Fruit fly (Drosophila melanogaster) whole organism, embryonic: ENCODE data around the gene Adck5.

Source experiments
- Bgb ChIP-seq: fragments of 200-800 bp; sonication (Bioruptor generic); IDR thresholded peaks from 2 replicates; pipeline ENCODE4 v1.3.6; 2022; ENCODE audit warnings: missing biosample characterization, missing genetic modification characterization; ENCODE audit not compliant: partially characterized antibody
- Bteb2 ChIP-seq: fragments of 200-800 bp; sonication (Bioruptor generic); optimal IDR thresholded peaks from 2 replicates; lab custom pipeline; 2016; ENCODE audit warnings: missing biosample characterization, missing genetic modification characterization
- CG11696 ChIP-seq: fragments of 200-800 bp; sonication (Bioruptor generic); IDR thresholded peaks from 2 replicates; pipeline ENCODE4 v1.3.6; 2022; ENCODE audit warnings: missing biosample characterization, missing genetic modification characterization
- CG12391 ChIP-seq: fragments of 200-800 bp; sonication (Bioruptor generic); optimal IDR thresholded peaks from 3 replicates; lab custom pipeline; 2018; ENCODE audit warnings: missing biosample characterization, mild to moderate bottlenecking, missing genetic modification characterization, moderate library complexity
- CG12769 ChIP-seq: fragments of 200-800 bp; sonication (Bioruptor generic); optimal IDR thresholded peaks from 2 replicates; lab custom pipeline; 2019; ENCODE audit warnings: missing biosample characterization, mild to moderate bottlenecking, missing genetic modification characterization, moderate library complexity
- CG14014 ChIP-seq: fragments of 200-800 bp; sonication (Bioruptor generic); IDR thresholded peaks from 2 replicates; pipeline ENCODE4 v1.3.6; 2022; ENCODE audit warnings: missing biosample characterization, missing genetic modification characterization
- CG14965 ChIP-seq: fragments of 200-800 bp; sonication (Bioruptor generic); optimal IDR thresholded peaks from 2 replicates; lab custom pipeline; 2016; ENCODE audit warnings: missing biosample characterization, missing genetic modification characterization, borderline replicate concordance
- CG18262 ChIP-seq: fragments of 200-800 bp; optimal IDR thresholded peaks from 3 replicates; lab custom pipeline; 2019; ENCODE audit warnings: missing biosample characterization, mild to moderate bottlenecking, missing genetic modification characterization, moderate library complexity
- CG18599 ChIP-seq: fragments of 200-800 bp; sonication (Bioruptor generic); optimal IDR thresholded peaks from 3 replicates; lab custom pipeline; 2017; ENCODE audit warnings: missing biosample characterization, missing genetic modification characterization, mild to moderate bottlenecking, moderate library complexity, missing genetic modification reagents
- CG2120 ChIP-seq: fragments of 200-800 bp; sonication (Bioruptor generic); optimal IDR thresholded peaks from 3 replicates; lab custom pipeline; 2016; ENCODE audit warnings: missing biosample characterization, missing genetic modification characterization
- CG2712 ChIP-seq: fragments of 200-800 bp; optimal IDR thresholded peaks from 3 replicates; lab custom pipeline; 2019; ENCODE audit warnings: missing biosample characterization, mild to moderate bottlenecking, missing genetic modification characterization, moderate library complexity
- CG3281 ChIP-seq: fragments of 200-800 bp; sonication (Bioruptor generic); optimal IDR thresholded peaks from 3 replicates; lab custom pipeline; 2017; ENCODE audit warnings: missing biosample characterization, mild to moderate bottlenecking, missing genetic modification characterization
- CG3847 ChIP-seq: fragments of 200-800 bp; sonication (Bioruptor generic); IDR thresholded peaks from 2 replicates; pipeline ENCODE4 v1.3.6; 2022; ENCODE audit warnings: missing biosample characterization, missing genetic modification characterization
- CG5245 ChIP-seq: fragments of 200-800 bp; sonication (Bioruptor generic); optimal IDR thresholded peaks from 3 replicates; lab custom pipeline; 2016; ENCODE audit warnings: missing biosample characterization, missing genetic modification characterization
- CG6654 ChIP-seq: fragments of 200-800 bp; sonication (Bioruptor generic); optimal IDR thresholded peaks from 2 replicates; lab custom pipeline; 2017; ENCODE audit warnings: missing biosample characterization, mild to moderate bottlenecking, missing genetic modification characterization
- CG7987 ChIP-seq: fragments of 200-800 bp; sonication (Bioruptor generic); optimal IDR thresholded peaks from 2 replicates; lab custom pipeline; 2018; ENCODE audit warnings: missing biosample characterization, mild to moderate bottlenecking, missing genetic modification characterization, moderate library complexity
- D19A ChIP-seq: fragments of 200-800 bp; optimal IDR thresholded peaks from 3 replicates; lab custom pipeline; 2019; ENCODE audit warnings: missing biosample characterization, mild to moderate bottlenecking, missing genetic modification characterization, moderate library complexity
- Dip3 ChIP-seq: fragments of 200-800 bp; sonication (Bioruptor generic); optimal IDR thresholded peaks from 3 replicates; lab custom pipeline; 2016; ENCODE audit warnings: missing biosample characterization, missing genetic modification characterization
- Eip74EF ChIP-seq, 2 experiments: fragments of 200-800 bp in 1 of 2; fragments of >200 bp in 1 of 2; sonication (Bioruptor generic) in 1 of 2; optimal IDR thresholded peaks; 2 replicates each; lab custom pipeline; 2017 to 2019; ENCODE audit warnings: missing biosample characterization in 2 of 2, missing genetic modification characterization in 2 of 2, mild to moderate bottlenecking in 1 of 2, moderate library complexity in 1 of 2
- Ets65A ChIP-seq: fragments of 200-800 bp; sonication (Bioruptor generic); peaks from one replicate; lab custom pipeline; 2016; ENCODE audit warnings: missing biosample characterization, missing genetic modification characterization
- Fer1 ChIP-seq: fragments of 200-800 bp; sonication (Bioruptor generic); optimal IDR thresholded peaks from 2 replicates; lab custom pipeline; 2017; ENCODE audit warnings: missing biosample characterization, mild to moderate bottlenecking, missing genetic modification characterization
- Hr3 ChIP-seq: fragments of 200-800 bp; sonication (Bioruptor generic); optimal IDR thresholded peaks from 3 replicates; lab custom pipeline; 2016; ENCODE audit warnings: missing biosample characterization, missing genetic modification characterization
- Hr78 ChIP-seq, 2 experiments: fragments of 200-800 bp in 1 of 2; fragments of >200 bp in 1 of 2; sonication (Bioruptor generic) in 1 of 2; optimal IDR thresholded peaks; 2 replicates each; lab custom pipeline; 2017 to 2019; ENCODE audit warnings: missing biosample characterization in 2 of 2, missing genetic modification characterization in 2 of 2, mild to moderate bottlenecking in 1 of 2, moderate library complexity in 1 of 2
- NFAT ChIP-seq: fragments of 200-800 bp; sonication (Bioruptor generic); IDR thresholded peaks from 2 replicates; pipeline ENCODE4 v1.3.6; 2022; ENCODE audit warnings: missing biosample characterization, missing genetic modification characterization
- Optix ChIP-seq: fragments of 200-800 bp; sonication (Bioruptor generic); IDR thresholded peaks from 3 replicates; pipeline ENCODE4 v1.3.6; 2022; ENCODE audit warnings: missing biosample characterization, missing genetic modification characterization
- Pdp1 ChIP-seq, 2 experiments: fragments of 200-800 bp; sonication (Bioruptor generic); optimal IDR thresholded peaks; 3 replicates each; lab custom pipeline; 2016; ENCODE audit warnings: missing biosample characterization in 2 of 2, missing genetic modification characterization in 2 of 2, mild to moderate bottlenecking in 1 of 2, moderate library complexity in 1 of 2
- Ssrp ChIP-seq: fragments of 200-800 bp; sonication (Bioruptor generic); optimal IDR thresholded peaks from 2 replicates; lab custom pipeline; 2018; ENCODE audit warnings: missing biosample characterization, mild to moderate bottlenecking, missing genetic modification characterization, moderate library complexity
- Taf1 ChIP-seq: fragments of 200-800 bp; sonication (Bioruptor generic); IDR thresholded peaks from 2 replicates; pipeline ENCODE4 v1.3.6; 2022; ENCODE audit warnings: missing biosample characterization, missing genetic modification characterization
- Tbp ChIP-seq: fragments of >200 bp; optimal IDR thresholded peaks from 2 replicates; lab custom pipeline; 2018; ENCODE audit warnings: missing biosample characterization, missing genetic modification characterization
- Xbp1 ChIP-seq: fragments of 200-800 bp; sonication (Bioruptor generic); optimal IDR thresholded peaks from 3 replicates; lab custom pipeline; 2016; ENCODE audit warnings: missing biosample characterization, mild to moderate bottlenecking, missing genetic modification characterization
- bcd ChIP-seq: fragments of 200-800 bp; sonication (Bioruptor generic); optimal IDR thresholded peaks from 2 replicates; lab custom pipeline; 2017; ENCODE audit warnings: missing biosample characterization, mild to moderate bottlenecking, missing genetic modification characterization
- chinmo ChIP-seq: fragments of 200-800 bp; sonication (Bioruptor generic); IDR thresholded peaks from 4 replicates; pipeline ENCODE4 v1.3.6; 2022; ENCODE audit warnings: missing biosample characterization, missing genetic modification characterization; ENCODE audit not compliant: partially characterized antibody
- crc ChIP-seq: fragments of 200-800 bp; sonication (Bioruptor generic); optimal IDR thresholded peaks from 2 replicates; lab custom pipeline; 2016; ENCODE audit warnings: missing biosample characterization, missing genetic modification characterization
- gem ChIP-seq: fragments of 200-800 bp; sonication (Bioruptor generic); optimal IDR thresholded peaks from 2 replicates; lab custom pipeline; 2019; ENCODE audit warnings: missing biosample characterization, mild to moderate bottlenecking, missing genetic modification characterization, moderate library complexity
- grau ChIP-seq: fragments of 200-800 bp; optimal IDR thresholded peaks from 3 replicates; lab custom pipeline; 2019; ENCODE audit warnings: missing biosample characterization, mild to moderate bottlenecking, missing genetic modification characterization, moderate library complexity
- jigr1 ChIP-seq: fragments of 200-800 bp; sonication (Bioruptor generic); IDR thresholded peaks from 3 replicates; pipeline ENCODE4 v1.3.6; 2022; ENCODE audit warnings: missing biosample characterization, missing genetic modification characterization
- klu ChIP-seq: fragments of 200-800 bp; sonication (Bioruptor generic); IDR thresholded peaks from 2 replicates; pipeline ENCODE4 v1.3.6; 2022; ENCODE audit warnings: missing biosample characterization, missing genetic modification characterization
- mam ChIP-seq: fragments of 200-800 bp; sonication (Bioruptor generic); optimal IDR thresholded peaks from 3 replicates; lab custom pipeline; 2016; ENCODE audit warnings: missing biosample characterization, missing genetic modification characterization
- phol ChIP-seq: fragments of 200-800 bp; sonication (Bioruptor generic); optimal IDR thresholded peaks from 3 replicates; lab custom pipeline; 2018; ENCODE audit warnings: missing biosample characterization, mild to moderate bottlenecking, missing genetic modification characterization, moderate library complexity
- pzg ChIP-seq: fragments of 200-800 bp; sonication (Bioruptor generic); optimal IDR thresholded peaks from 3 replicates; lab custom pipeline; 2018; ENCODE audit warnings: missing biosample characterization, mild to moderate bottlenecking, missing genetic modification characterization, moderate library complexity
- row ChIP-seq: fragments of 200-800 bp; sonication (Bioruptor generic); IDR thresholded peaks from 3 replicates; pipeline ENCODE4 v1.3.6; 2022; ENCODE audit warnings: missing biosample characterization, missing genetic modification characterization
- scrt ChIP-seq: fragments of 200-800 bp; sonication (Bioruptor generic); optimal IDR thresholded peaks from 2 replicates; lab custom pipeline; 2018; ENCODE audit warnings: missing biosample characterization, mild to moderate bottlenecking, missing genetic modification characterization, moderate library complexity
- sd ChIP-seq: fragments of 200-800 bp; sonication (Bioruptor generic); optimal IDR thresholded peaks from 3 replicates; lab custom pipeline; 2018; ENCODE audit warnings: missing biosample characterization, mild to moderate bottlenecking, missing genetic modification characterization, moderate library complexity
- so ChIP-seq: fragments of 200-800 bp; sonication (Bioruptor generic); IDR thresholded peaks from 3 replicates; pipeline ENCODE4 v1.3.6; 2022; ENCODE audit warnings: missing biosample characterization, missing genetic modification characterization
- z ChIP-seq: fragments of 200-800 bp; sonication (Bioruptor generic); IDR thresholded peaks from 3 replicates; pipeline ENCODE4 v1.3.6; 2022; ENCODE audit warnings: missing biosample characterization, missing genetic modification characterization

Gene Adck5

dm6 chr3L:11124439-11124838 is 45.2 kb upstream of the Adck5 start (continued):
- TF ChIP-seq Xbp1 (GFP tag; lab: Kevin White, UChicago) = peak; percentile 1
- no peak for TF ChIP-seq Bteb2
- TF ChIP-seq pzg (GFP tag; lab: Kevin White, UChicago) = no peak
- peak; percentile 34 for TF ChIP-seq CG18262 (tag; lab: Kevin White, UChicago)
- peak; percentile 36 for TF ChIP-seq CG2120
- TF ChIP-seq Eip74EF (GFP tag; optimal IDR thresholded peaks at IDR 0.05; lab: Kevin White, UChicago) = peak in 1 of 2 experiments; percentile 20
- TF ChIP-seq grau (tag; lab: Kevin White, UChicago) = peak; percentile 89
- TF ChIP-seq CG11696 (GFP tag; lab: Robert Waterston, UW) = no peak
- peak; percentile 24 for TF ChIP-seq Ets65A (GFP tag; lab: Kevin White, UChicago)
- peak; percentile 11 for TF ChIP-seq Ssrp (tag; lab: Kevin White, UChicago)

- peak in 1 of 2 experiments; percentile 20 for TF ChIP-seq Hr78 (GFP tag; optimal IDR thresholded peaks at IDR 0.05; lab: Kevin White, UChicago)
- TF ChIP-seq jigr1 (GFP tag; lab: Robert Waterston, UW) = no peak
- no peak for TF ChIP-seq CG3847 (GFP tag; lab: Robert Waterston, UW)
- TF ChIP-seq klu = no peak
- TF ChIP-seq sd (tag; lab: Kevin White, UChicago) = peak; percentile 57
- 0 out of 4 replicates have a peak, but pooled peaks have one; percentile 28 for TF ChIP-seq chinmo
- no peak for TF ChIP-seq D19A (tag; lab: Kevin White, UChicago)
- peak; percentile 43 for TF ChIP-seq CG12769 (tag; lab: Kevin White, UChicago)
- no peak for TF ChIP-seq Tbp (GFP tag; lab: Kevin White, UChicago)
- TF ChIP-seq Bgb = 0 out of 2 replicates have a peak, but pooled peaks have one; percentile 11
- peak in 1 of 2 experiments; percentile 11 for TF ChIP-seq Pdp1 (GFP tag; optimal IDR thresholded peaks at IDR 0.05; lab: Kevin White, UChicago)
- peak; percentile 71; the same call in 2 of the 3 replicates for TF ChIP-seq so (GFP tag; lab: Robert Waterston, UW)
These were observed 44.8 kb upstream of the Adck5 start for dm6 chr3L:11124841-11125240.

dm6 chr3L:11125636-11126532 is 43.7 kb upstream of the Adck5 start:
- no peak for TF ChIP-seq Hr3 (GFP tag; lab: Kevin White, UChicago)
- 0 out of 2 replicates have a peak, but pooled peaks have one; percentile 16 for TF ChIP-seq NFAT (GFP tag; lab: Robert Waterston, UW)
- peak; percentile 95 for TF ChIP-seq CG6654
- no peak for TF ChIP-seq crc (GFP tag; lab: Kevin White, UChicago)
- TF ChIP-seq grau (tag; lab: Kevin White, UChicago) = peak; percentile 81
- TF ChIP-seq row = peak; percentile 16; the same call in 1 of the 3 replicates
- no peak for TF ChIP-seq CG14965 (GFP tag; lab: Kevin White, UChicago)
- peak; percentile 15 for TF ChIP-seq bcd (GFP tag; lab: Kevin White, UChicago)
- TF ChIP-seq gem (tag; lab: Kevin White, UChicago) = peak; percentile 43
- TF ChIP-seq Optix (GFP tag; lab: Robert Waterston, UW) = no peak
- peak; percentile 40 for TF ChIP-seq scrt (GFP tag; lab: Kevin White, UChicago)
- TF ChIP-seq CG2712 = no peak
- TF ChIP-seq CG7987 (GFP tag; lab: Kevin White, UChicago) = peak; percentile 38
- no peak for TF ChIP-seq CG5245 (GFP tag; lab: Kevin White, UChicago)
- peak; percentile 6 for TF ChIP-seq CG12391
- 0 out of 2 replicates have a peak, but pooled peaks have one; percentile 20 for TF ChIP-seq Taf1 (GFP tag; lab: Robert Waterston, UW)
- peak; percentile 39 for TF ChIP-seq CG18599 (GFP tag; lab: Kevin White, UChicago)
- TF ChIP-seq phol (tag; lab: Kevin White, UChicago) = peak; percentile 19
- TF ChIP-seq Dip3 (GFP tag; lab: Kevin White, UChicago) = peak; percentile 27
- peak; percentile 32; the same call in 1 of the 2 replicates for TF ChIP-seq CG14014 (GFP tag; lab: Robert Waterston, UW)
- TF ChIP-seq CG3281 (GFP tag; lab: Kevin White, UChicago) = peak; percentile 50
- peak; percentile 16 for TF ChIP-seq mam (GFP tag; lab: Kevin White, UChicago)
- TF ChIP-seq z = 0 out of 3 replicates have a peak, but pooled peaks have one; percentile 13
- peak; percentile 6 for TF ChIP-seq Fer1 (GFP tag; lab: Kevin White, UChicago)
